Worm (Caenorhabditis elegans) whole organism, L3 larva: Measurements from ENCODE around the gene VC5.2.

Experiments
- ceh-82 ChIP-seq: fragments of 150-350 bp; optimal IDR thresholded peaks from 2 replicates; lab custom pipeline; 2014; ENCODE audit warnings: missing biosample characterization, missing genetic modification characterization
- jun-1 ChIP-seq: fragments of 150-350 bp; optimal IDR thresholded peaks from 2 replicates; lab custom pipeline; 2014; ENCODE audit warnings: missing biosample characterization, missing genetic modification reagents, missing genetic modification characterization
- nhr-77 ChIP-seq: fragments of 150-350 bp; optimal IDR thresholded peaks from 2 replicates; lab custom pipeline; 2014; ENCODE audit warnings: missing biosample characterization, missing genetic modification characterization
- pqm-1 ChIP-seq: fragments of 150-350 bp; optimal IDR thresholded peaks from 2 replicates; lab custom pipeline; 2017; ENCODE audit warnings: missing biosample characterization, missing genetic modification characterization, inconsistent platforms
- skn-1 ChIP-seq: fragments of 150-350 bp; optimal IDR thresholded peaks from 2 replicates; lab custom pipeline; 2014; ENCODE audit warnings: missing biosample characterization, missing genetic modification characterization

DNA sequence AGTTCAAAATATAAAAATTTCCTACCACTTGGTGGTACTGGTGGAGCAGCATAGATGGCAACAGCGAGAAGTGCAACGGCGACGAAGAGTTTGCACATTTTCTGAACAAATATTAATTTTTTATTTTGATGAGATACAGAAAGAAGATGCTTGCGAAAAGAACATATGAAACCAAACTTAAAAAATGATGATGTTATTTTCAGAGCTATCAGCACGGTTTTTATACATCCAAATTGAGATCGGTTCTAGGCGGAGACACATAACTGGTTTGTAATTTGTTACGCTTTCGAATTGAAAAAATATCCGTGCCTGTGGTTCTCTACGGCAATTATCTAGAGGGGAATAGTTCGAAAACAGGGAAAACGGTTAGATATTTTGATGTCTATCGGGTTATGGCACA, 32.7 kb upstream of the VC5.2 start, which contains the start of gene txt-17:
- TF ChIP-seq ceh-82 (tag; lab: Kevin White, UChicago), result no peak
- no peak for TF ChIP-seq pqm-1 (tag; lab: Kevin White, UChicago)
- no peak for TF ChIP-seq jun-1 (tag; lab: Kevin White, UChicago)
- TF ChIP-seq skn-1, result no peak
- no peak for TF ChIP-seq nhr-77
